Fruit fly (Drosophila melanogaster) whole organism, pupa: ENCODE measurements around the gene esg.

Source experiments
- CG13204 ChIP-seq: fragments of 200-800 bp; sonication (Bioruptor generic); optimal IDR thresholded peaks from 2 replicates; lab custom pipeline; 2018; ENCODE audit warnings: missing biosample characterization, mild to moderate bottlenecking, missing genetic modification characterization, moderate library complexity
- CG14655 ChIP-seq: fragments of 200-800 bp; sonication (Bioruptor generic); optimal IDR thresholded peaks from 3 replicates; lab custom pipeline; 2017; ENCODE audit warnings: mild to moderate bottlenecking, missing biosample characterization, missing genetic modification reagents, missing genetic modification characterization
- CG15710 ChIP-seq: fragments of 200-800 bp; sonication (Bioruptor generic); optimal IDR thresholded peaks from 2 replicates; lab custom pipeline; 2018; ENCODE audit warnings: missing biosample characterization, mild to moderate bottlenecking, missing genetic modification characterization, moderate library complexity
- CG32121 ChIP-seq: fragments of 200-800 bp; sonication (Bioruptor generic); IDR thresholded peaks from 2 replicates; pipeline ENCODE4 v1.3.6; 2022; ENCODE audit warnings: missing biosample characterization, missing genetic modification characterization
- CG34367 ChIP-seq: fragments of 200-800 bp; sonication (Bioruptor generic); optimal IDR thresholded peaks from 2 replicates; lab custom pipeline; 2018; ENCODE audit warnings: missing biosample characterization, mild to moderate bottlenecking, missing genetic modification characterization
- CG9948 ChIP-seq: fragments of 200-800 bp; sonication (Bioruptor generic); optimal IDR thresholded peaks from 2 replicates; lab custom pipeline; 2018; ENCODE audit warnings: missing biosample characterization, mild to moderate bottlenecking, missing genetic modification characterization, moderate library complexity
- D1 ChIP-seq: fragments of 200-800 bp; sonication (Bioruptor generic); optimal IDR thresholded peaks from 2 replicates; lab custom pipeline; 2018; ENCODE audit warnings: missing biosample characterization, mild to moderate bottlenecking, missing genetic modification characterization, moderate library complexity
- EcR ChIP-seq: fragments of 200-800 bp; sonication (Bioruptor generic); optimal IDR thresholded peaks from 3 replicates; lab custom pipeline; 2019; ENCODE audit warnings: missing biosample characterization, missing genetic modification characterization, mild to moderate bottlenecking, moderate library complexity, missing genetic modification reagents
- Ets98B ChIP-seq: fragments of 200-800 bp; sonication (Bioruptor generic); IDR thresholded peaks from 2 replicates; pipeline ENCODE4 v1.3.6; 2022; ENCODE audit warnings: missing biosample characterization, missing genetic modification characterization
- Pif1A ChIP-seq: fragments of 200-800 bp; sonication (Bioruptor generic); optimal IDR thresholded peaks from 3 replicates; lab custom pipeline; 2016; ENCODE audit warnings: missing biosample characterization, missing genetic modification characterization
- Pif1B ChIP-seq: fragments of 200-800 bp; sonication (Bioruptor generic); optimal IDR thresholded peaks from 3 replicates; lab custom pipeline; 2016; ENCODE audit warnings: missing biosample characterization, missing genetic modification characterization
- Snoo ChIP-seq: fragments of 200-800 bp; sonication (Bioruptor generic); optimal IDR thresholded peaks from 3 replicates; lab custom pipeline; 2017; ENCODE audit warnings: missing biosample characterization, mild to moderate bottlenecking, missing genetic modification characterization, inconsistent platforms
- gl ChIP-seq: fragments of 200-800 bp; sonication (Bioruptor generic); optimal IDR thresholded peaks from 2 replicates; lab custom pipeline; 2018; ENCODE audit warnings: missing biosample characterization, mild to moderate bottlenecking, missing genetic modification characterization

- TF ChIP-seq CG13204 (no peak), Pif1B (GFP tag; lab: Kevin White, UChicago) (no peak), CG14655 (no peak), CG9948 (tag; lab: Kevin White, UChicago) (no peak), CG15710 (tag; lab: Kevin White, UChicago) (no peak), D1 (no peak), Pif1A (GFP tag; lab: Kevin White, UChicago) (no peak), CG32121 (GFP tag; lab: Robert Waterston, UW) (no peak), CG34367 (tag; lab: Kevin White, UChicago) (no peak), EcR (GFP tag; lab: Kevin White, UChicago) (no peak), Ets98B (GFP tag; lab: Robert Waterston, UW) (no peak), gl (tag; lab: Kevin White, UChicago) (no peak), Snoo (tag; lab: Kevin White, UChicago) (no peak)
Measured at dm6 chr2L:15284700-15285099, 49.0 kb upstream of the esg start, which contains the start of gene CG15263.
